5 worm cellular contexts compared by ENCODE assay signal in the genomic region with DNA sequence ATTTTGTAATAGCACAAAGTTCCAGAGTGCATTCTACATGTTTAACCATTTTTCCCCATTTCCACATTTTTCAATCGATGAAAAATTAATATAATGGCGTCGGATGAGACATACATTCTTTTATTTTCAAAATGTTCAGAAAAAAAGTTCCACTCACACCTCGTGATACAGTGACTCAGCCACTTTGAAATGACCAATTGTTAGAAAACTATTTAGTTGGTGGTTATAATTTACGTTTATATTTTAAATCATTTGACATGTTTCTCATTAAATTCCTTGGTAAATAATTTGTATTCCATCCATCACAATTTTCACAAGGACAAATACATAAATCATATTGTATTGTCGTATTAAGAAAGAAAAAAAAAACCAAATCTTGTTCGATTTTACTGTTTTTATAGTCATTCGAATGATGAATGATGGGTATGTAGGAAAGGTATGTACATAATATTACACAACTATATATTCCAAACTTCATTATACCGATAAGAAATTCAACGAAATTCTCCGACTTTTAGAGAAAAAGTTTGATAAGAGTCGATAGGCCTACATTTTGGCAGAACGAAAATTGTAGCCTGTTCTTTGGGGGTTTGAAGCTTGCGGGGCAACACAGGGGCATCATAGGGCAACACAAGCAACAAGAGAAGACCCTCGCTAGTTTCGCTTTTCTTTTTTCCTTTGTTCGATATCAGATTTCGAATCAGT.
TF ChIP-seq lines count a peak whose summit lies in the region.

No protein-coding gene starts in this region.

TF ChIP-seq in whole organism, L1 larva, 84 proteins besides CTCF, POLR2A, EP300 and RAD21:
- no peak for TF ChIP-seq ces-1 (GFP tag; optimal IDR thresholded peaks at IDR 0.05; lab: Kevin White, UChicago)
- no peak for TF ChIP-seq C34B4.2 (tag; optimal IDR thresholded peaks at IDR 0.05; lab: Kevin White, UChicago)
- peak; percentile 83 for TF ChIP-seq blmp-1 (tag; optimal IDR thresholded peaks at IDR 0.05; lab: Kevin White, UChicago)
- TF ChIP-seq unc-130 (tag; optimal IDR thresholded peaks at IDR 0.05; lab: Kevin White, UChicago): no peak
- TF ChIP-seq efl-1 (optimal IDR thresholded peaks at IDR 0.05; lab: Kevin White, UChicago): no peak
- peak in 1 of 2 experiments; percentile 56 for TF ChIP-seq efl-1 (GFP tag; optimal IDR thresholded peaks at IDR 0.05 in 1 of 2; lab: Kevin White, UChicago)
- TF ChIP-seq egl-27 (tag; optimal IDR thresholded peaks at IDR 0.05; lab: Kevin White, UChicago): no peak
- no peak for TF ChIP-seq ztf-4 (tag; optimal IDR thresholded peaks at IDR 0.05; lab: Kevin White, UChicago)
- TF ChIP-seq grh-1 (GFP tag; IDR thresholded peaks at IDR 0.05; lab: Robert Waterston, UW): no peak
- peak; percentile 0 for TF ChIP-seq elt-2 (tag; optimal IDR thresholded peaks at IDR 0.05; lab: Kevin White, UChicago)
- no peak for TF ChIP-seq lin-13 (GFP tag; optimal IDR thresholded peaks at IDR 0.05; lab: Kevin White, UChicago)
- TF ChIP-seq rnt-1 (tag; optimal IDR thresholded peaks at IDR 0.05; lab: Kevin White, UChicago): no peak
- TF ChIP-seq hlh-17 (GFP tag; optimal IDR thresholded peaks at IDR 0.05; lab: Kevin White, UChicago; ENCODE audit: borderline replicate concordance): no peak
- no peak for TF ChIP-seq pqm-1 (tag; optimal IDR thresholded peaks at IDR 0.05; lab: Kevin White, UChicago)
- TF ChIP-seq C04F5.9 (tag; optimal IDR thresholded peaks at IDR 0.05; lab: Kevin White, UChicago): no peak
- no peak for TF ChIP-seq nhr-237 (tag; optimal IDR thresholded peaks at IDR 0.05; lab: Kevin White, UChicago)

TF ChIP-seq in whole organism, L2 larva, 48 proteins besides CTCF, POLR2A, EP300 and RAD21:
- peak; percentile 48 for TF ChIP-seq nhr-25 (tag; optimal IDR thresholded peaks at IDR 0.05; lab: Kevin White, UChicago)
- no peak for TF ChIP-seq ztf-1 (GFP tag; conservative IDR thresholded peaks at IDR 0.05; lab: Robert Waterston, UW)
- TF ChIP-seq gmeb-1 (tag; optimal IDR thresholded peaks at IDR 0.05; lab: Kevin White, UChicago): no peak
- TF ChIP-seq blmp-1 (tag; optimal IDR thresholded peaks at IDR 0.05; lab: Kevin White, UChicago; ENCODE audit: insufficient read depth): peak; percentile 16
- TF ChIP-seq nhr-10 (tag; optimal IDR thresholded peaks at IDR 0.05; lab: Kevin White, UChicago): no peak
- TF ChIP-seq fos-1 (tag; optimal IDR thresholded peaks at IDR 0.05; lab: Kevin White, UChicago): peak; percentile 65
TF ChIP-seq in whole organism, L2 larva: peak in this region for 3.

TF ChIP-seq in whole organism, L3 larva, 47 proteins besides CTCF, POLR2A, EP300 and RAD21:
- TF ChIP-seq elt-2 (tag; optimal IDR thresholded peaks at IDR 0.05; lab: Kevin White, UChicago): peak; percentile 53
- TF ChIP-seq skn-1 (tag; optimal IDR thresholded peaks at IDR 0.05; lab: Kevin White, UChicago): no peak
- TF ChIP-seq unc-39 (tag; optimal IDR thresholded peaks at IDR 0.05; lab: Kevin White, UChicago): no peak
- TF ChIP-seq R02D3.7 (tag; optimal IDR thresholded peaks at IDR 0.05; lab: Kevin White, UChicago): no peak
- peak; percentile 61 for TF ChIP-seq pqm-1 (tag; optimal IDR thresholded peaks at IDR 0.05; lab: Kevin White, UChicago)

TF ChIP-seq in whole organism, L4 larva, 104 proteins besides CTCF, POLR2A, EP300 and RAD21:
- TF ChIP-seq nhr-28 (tag; optimal IDR thresholded peaks at IDR 0.05; lab: Kevin White, UChicago) (peak; percentile 65), dve-1 (tag; optimal IDR thresholded peaks at IDR 0.05; lab: Kevin White, UChicago; ENCODE audit: insufficient read depth) (peak; percentile 21), aha-1 (tag; lab: Kevin White, UChicago) (peak; percentile 93), ztf-11 (tag; optimal IDR thresholded peaks at IDR 0.05; lab: Kevin White, UChicago) (no peak), mes-2 (tag; optimal IDR thresholded peaks at IDR 0.05; lab: Kevin White, UChicago; ENCODE audit: poor library complexity, severe bottlenecking) (no peak), hlh-11 (tag; optimal IDR thresholded peaks at IDR 0.05; lab: Kevin White, UChicago) (peak; percentile 13), dmd-6 (GFP tag; IDR thresholded peaks at IDR 0.05; lab: Robert Waterston, UW) (peak; percentile 40; the same call in 1 of the 2 replicates), php-3 (GFP tag; IDR thresholded peaks at IDR 0.05; lab: Robert Waterston, UW) (peak; percentile 66; the same call in 1 of the 2 replicates), unc-62 (GFP tag; optimal IDR thresholded peaks at IDR 0.05 in 1 of 2; lab: Kevin White, UChicago) (peak in 1 of 2 experiments; percentile 13), unc-62 (tag; optimal IDR thresholded peaks at IDR 0.05; lab: Kevin White, UChicago) (no peak), daf-16 (GFP tag; optimal IDR thresholded peaks at IDR 0.05; lab: Kevin White, UChicago) (no peak), daf-16 (tag; optimal IDR thresholded peaks at IDR 0.05; lab: Kevin White, UChicago) (peak; percentile 22), ces-1 (GFP tag; optimal IDR thresholded peaks at IDR 0.05; lab: Kevin White, UChicago) (no peak)
TF ChIP-seq in whole organism, L4 larva: peak in this region for 8.

TF ChIP-seq in whole organism, young adult, 124 proteins besides CTCF, POLR2A, EP300 and RAD21:
- TF ChIP-seq dox-1 (GFP tag; IDR thresholded peaks at IDR 0.05; lab: Robert Waterston, UW): peak; percentile 29; the same call in 1 of the 2 replicates
- TF ChIP-seq ccch-3 (GFP tag; optimal IDR thresholded peaks at IDR 0.05; lab: Kevin White, UChicago): no peak
- TF ChIP-seq xnd-1 (tag; optimal IDR thresholded peaks at IDR 0.05; lab: Kevin White, UChicago): no peak
- no peak for TF ChIP-seq ztf-6 (GFP tag; IDR thresholded peaks at IDR 0.05; lab: Robert Waterston, UW)
- TF ChIP-seq mcd-1 (GFP tag; IDR thresholded peaks at IDR 0.05; lab: Robert Waterston, UW): no peak
- no peak for TF ChIP-seq bed-1 (GFP tag; IDR thresholded peaks at IDR 0.05; lab: Robert Waterston, UW)
- TF ChIP-seq tbp1 (GFP tag; optimal IDR thresholded peaks at IDR 0.05; lab: Kevin White, UChicago): no peak
- TF ChIP-seq efl-1 (GFP tag; optimal IDR thresholded peaks at IDR 0.05; lab: Kevin White, UChicago): no peak
- TF ChIP-seq nfya-1 (tag; optimal IDR thresholded peaks at IDR 0.05; lab: Kevin White, UChicago; ENCODE audit: borderline replicate concordance, insufficient read depth): no peak
- no peak for TF ChIP-seq T26A5.8 (tag; optimal IDR thresholded peaks at IDR 0.05; lab: Kevin White, UChicago)
- peak; percentile 75 for TF ChIP-seq nhr-80 (tag; optimal IDR thresholded peaks at IDR 0.05; lab: Kevin White, UChicago)
- TF ChIP-seq B0035.1 (tag; optimal IDR thresholded peaks at IDR 0.05; lab: Kevin White, UChicago): no peak
- TF ChIP-seq Y95B8A.8 (GFP tag; IDR thresholded peaks at IDR 0.05; lab: Robert Waterston, UW): no peak
- no peak for TF ChIP-seq tlf-1 (GFP tag; optimal IDR thresholded peaks at IDR 0.05; lab: Kevin White, UChicago)
